Worm (Caenorhabditis elegans) whole organism, L2 larva: ENCODE data around the gene srw-63.

Source experiments
- aly-2 ChIP-seq: fragments of 150-350 bp; optimal IDR thresholded peaks from 2 replicates; lab custom pipeline; 2014; ENCODE audit warnings: missing biosample characterization, missing genetic modification characterization
- ama-1 ChIP-seq: fragments of 150-350 bp; optimal IDR thresholded peaks from 2 replicates; lab custom pipeline; 2018; ENCODE audit warnings: inconsistent platforms
- blmp-1 ChIP-seq: sonication (generic microtip); optimal IDR thresholded peaks from 2 replicates; lab custom pipeline; 2017; ENCODE audit warnings: missing genetic modification characterization, mild to moderate bottlenecking, missing compliant biosample characterization, antibody characterized with exemption, moderate library complexity; ENCODE audit not compliant: insufficient read depth
- nhr-237 ChIP-seq: fragments of 150-350 bp; optimal IDR thresholded peaks from 2 replicates; lab custom pipeline; 2014; ENCODE audit warnings: missing biosample characterization, missing genetic modification characterization
- unc-39 ChIP-seq: fragments of 150-350 bp; optimal IDR thresholded peaks from 2 replicates; lab custom pipeline; 2014; ENCODE audit warnings: missing biosample characterization, missing genetic modification characterization
- ztf-11 ChIP-seq: sonication (generic microtip); optimal IDR thresholded peaks from 2 replicates; lab custom pipeline; 2017; ENCODE audit warnings: missing biosample characterization, missing genetic modification characterization

DNA sequence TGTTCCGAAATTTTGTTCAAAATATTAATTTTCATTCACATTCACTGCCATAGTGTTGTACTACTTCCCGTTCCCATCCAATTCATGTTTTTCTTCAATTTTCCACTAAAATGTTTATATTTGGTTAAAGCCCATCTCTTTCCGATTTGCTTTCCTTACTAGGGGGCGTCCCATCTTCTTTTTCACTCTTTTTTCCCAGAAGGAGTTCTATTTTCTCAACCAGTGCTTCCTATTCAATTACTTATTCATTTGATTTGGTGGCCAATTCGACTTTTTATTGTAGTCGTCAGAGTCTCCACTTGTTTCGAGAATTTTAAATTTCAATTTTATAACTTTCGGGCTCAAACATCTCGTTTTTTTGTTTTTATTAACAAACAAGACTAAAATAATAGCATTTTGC lies 14.0 kb downstream of the srw-63 start:
- TF ChIP-seq nhr-237 (tag; lab: Kevin White, UChicago) (no peak), ama-1 (lab: Kevin White, UChicago) (no peak), ztf-11 (no peak), blmp-1 (tag; lab: Kevin White, UChicago) (no peak), unc-39 (tag; lab: Kevin White, UChicago) (no peak), aly-2 (tag; lab: Kevin White, UChicago) (no peak)
